Fruit fly (Drosophila melanogaster): ENCODE measurements around the gene kmr.

kmr gene

DNA sequence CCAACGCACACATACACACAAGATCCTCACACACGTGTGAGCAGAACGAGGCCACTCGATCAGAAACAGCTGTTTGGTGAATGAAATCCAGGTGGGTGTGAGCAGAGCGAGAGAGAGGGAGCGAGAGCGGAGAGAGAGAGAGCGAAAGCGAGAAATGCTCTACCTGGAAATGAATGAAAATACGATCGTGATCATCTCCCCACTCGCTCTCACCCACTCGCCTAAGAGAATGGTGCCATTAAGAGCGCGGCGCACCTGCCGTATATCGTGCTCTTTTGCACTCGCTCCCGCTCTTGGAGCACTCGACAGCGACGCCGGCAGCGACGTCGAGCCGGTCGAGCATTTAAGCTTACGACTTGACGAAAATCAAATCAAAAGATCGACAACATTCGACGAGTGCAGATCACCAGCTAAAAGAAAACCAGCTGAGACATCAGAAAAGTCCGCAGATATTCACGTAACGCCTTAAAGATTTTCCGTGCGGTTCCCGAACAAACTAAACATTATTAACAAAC, 97.8 kb downstream of the kmr start, which contains the start of the genes tal-1A, tal-2A, tal-3A and tal-AA (continued):
- TF ChIP-seq CHES-1-like (GFP tag; optimal IDR thresholded peaks at IDR 0.05): no peak
- TF ChIP-seq sc (optimal IDR thresholded peaks at IDR 0.05): no peak
- TF ChIP-seq sc (GFP tag; optimal IDR thresholded peaks at IDR 0.05): peak; percentile 19
- no peak for TF ChIP-seq lmd (GFP tag; IDR thresholded peaks at IDR 0.05)
- TF ChIP-seq ato (GFP tag; IDR thresholded peaks at IDR 0.05; ENCODE audit: partially characterized antibody): no peak
- peak; percentile 58 for TF ChIP-seq sqz (GFP tag; optimal IDR thresholded peaks at IDR 0.05)
- TF ChIP-seq CG14965 (GFP tag; optimal IDR thresholded peaks at IDR 0.05; ENCODE audit: borderline replicate concordance): no peak
- TF ChIP-seq kni (GFP tag; optimal IDR thresholded peaks at IDR 0.05): peak; percentile 42
- TF ChIP-seq CG11504 (tag; optimal IDR thresholded peaks at IDR 0.05): peak; percentile 4
- TF ChIP-seq CG14014 (GFP tag; IDR thresholded peaks at IDR 0.05): peak; percentile 30; the same call in 1 of the 2 replicates
- no peak for TF ChIP-seq mam (GFP tag; optimal IDR thresholded peaks at IDR 0.05)
- 0 out of 2 replicates have a peak, but pooled peaks have one; percentile 47 for TF ChIP-seq ara (GFP tag; IDR thresholded peaks at IDR 0.05)
- peak; percentile 65; the same call in 1 of the 3 replicates for TF ChIP-seq otp (GFP tag; IDR thresholded peaks at IDR 0.05)
- no peak for TF ChIP-seq CG11456 (GFP tag; IDR thresholded peaks at IDR 0.05)
- TF ChIP-seq CG13296 (GFP tag; optimal IDR thresholded peaks at IDR 0.05): no peak
- TF ChIP-seq chm (GFP tag; IDR thresholded peaks at IDR 0.05): peak; percentile 84
- TF ChIP-seq pnt (GFP tag; optimal IDR thresholded peaks at IDR 0.05): no peak
- TF ChIP-seq CG3847 (GFP tag; IDR thresholded peaks at IDR 0.05): peak; percentile 49
- TF ChIP-seq amos (GFP tag; IDR thresholded peaks at IDR 0.05; ENCODE audit: partially characterized antibody): peak; percentile 8; the same call in 1 of the 2 replicates
- peak; percentile 37 for TF ChIP-seq CG17829 (tag; optimal IDR thresholded peaks at IDR 0.05)
- peak; percentile 3 for TF ChIP-seq gro (GFP tag; optimal IDR thresholded peaks at IDR 0.05)
- TF ChIP-seq stc (GFP tag; IDR thresholded peaks at IDR 0.05): peak; percentile 4; the same call in 1 of the 2 replicates
- no peak for TF ChIP-seq Lhr (GFP tag; optimal IDR thresholded peaks at IDR 0.05)
- peak; percentile 10 for TF ChIP-seq CrebB (tag; optimal IDR thresholded peaks at IDR 0.05)
- TF ChIP-seq CG14441 (GFP tag; IDR thresholded peaks at IDR 0.05): no peak
- TF ChIP-seq ken (GFP tag; IDR thresholded peaks at IDR 0.05): 0 out of 3 replicates have a peak, but pooled peaks have one; percentile 19
- peak in 1 of 2 experiments; percentile 27 for TF ChIP-seq Hr78 (GFP tag; optimal IDR thresholded peaks at IDR 0.05)
- TF ChIP-seq sob (GFP tag; IDR thresholded peaks at IDR 0.05): peak; percentile 48; the same call in 1 of the 2 replicates
- TF ChIP-seq bowl (GFP tag; IDR thresholded peaks at IDR 0.05): peak; percentile 59; the same call in 1 of the 2 replicates
- TF ChIP-seq Doc2 (GFP tag; IDR thresholded peaks at IDR 0.05): no peak
- no peak for TF ChIP-seq CG1792 (GFP tag; optimal IDR thresholded peaks at IDR 0.05)
- peak; percentile 87 for TF ChIP-seq Jarid2 (GFP tag; optimal IDR thresholded peaks at IDR 0.05)
- TF ChIP-seq hkb (optimal IDR thresholded peaks at IDR 0.05): no peak
- TF ChIP-seq hkb (GFP tag; IDR thresholded peaks at IDR 0.05): peak; percentile 54
- TF ChIP-seq Antp (GFP tag; optimal IDR thresholded peaks at IDR 0.05): peak; percentile 15
- TF ChIP-seq HLHmδ (GFP tag; optimal IDR thresholded peaks at IDR 0.05): peak; percentile 49
- TF ChIP-seq Deaf1 (tag; optimal IDR thresholded peaks at IDR 0.05): peak; percentile 39
- TF ChIP-seq Vsx1 (GFP tag; optimal IDR thresholded peaks at IDR 0.05): peak; percentile 30
- TF ChIP-seq az2 (GFP tag; optimal IDR thresholded peaks at IDR 0.05): no peak
- peak; percentile 29 for TF ChIP-seq CG4360 (GFP tag; IDR thresholded peaks at IDR 0.05)
- TF ChIP-seq Dip3 (GFP tag; optimal IDR thresholded peaks at IDR 0.05): no peak
- no peak for TF ChIP-seq wor (GFP tag; IDR thresholded peaks at IDR 0.05)
- no peak for TF ChIP-seq Dek (tag; optimal IDR thresholded peaks at IDR 0.05)
- no peak for TF ChIP-seq CG14710 (tag; optimal IDR thresholded peaks at IDR 0.05)
- no peak for TF ChIP-seq CG8944 (GFP tag; optimal IDR thresholded peaks at IDR 0.05)
- peak; percentile 18 for TF ChIP-seq CG1529 (GFP tag; optimal IDR thresholded peaks at IDR 0.05)
- no peak for TF ChIP-seq dati (GFP tag; IDR thresholded peaks at IDR 0.05)
- no peak for TF ChIP-seq ewg (GFP tag; optimal IDR thresholded peaks at IDR 0.05)
- 0 out of 2 replicates have a peak, but pooled peaks have one; percentile 27 for TF ChIP-seq CG10321 (GFP tag; IDR thresholded peaks at IDR 0.05)
- TF ChIP-seq tap (tag; optimal IDR thresholded peaks at IDR 0.05): no peak
- peak; percentile 88 for TF ChIP-seq zen2 (GFP tag; IDR thresholded peaks at IDR 0.05; ENCODE audit: partially characterized antibody)
